Fruit fly (Drosophila melanogaster) whole organism, embryonic: ENCODE measurements around the gene CG43062.

Source experiments
- Antp ChIP-seq: fragments of 200-800 bp; sonication (Bioruptor generic); optimal IDR thresholded peaks from 3 replicates; lab custom pipeline; 2016; ENCODE audit warnings: missing biosample characterization, missing genetic modification characterization
- Blimp-1 ChIP-seq: fragments of 200-800 bp; sonication (Bioruptor generic); optimal IDR thresholded peaks from 3 replicates; lab custom pipeline; 2018; ENCODE audit warnings: missing biosample characterization, missing genetic modification characterization, mild to moderate bottlenecking, moderate library complexity, missing genetic modification reagents
- CG10274 ChIP-seq: fragments of 200-800 bp; sonication (Bioruptor generic); optimal IDR thresholded peaks from 3 replicates; lab custom pipeline; 2017; ENCODE audit warnings: missing biosample characterization, mild to moderate bottlenecking, missing genetic modification characterization
- CG10462 ChIP-seq: fragments of 200-800 bp; sonication (Bioruptor generic); optimal IDR thresholded peaks from 2 replicates; lab custom pipeline; 2016; ENCODE audit warnings: missing biosample characterization, missing genetic modification characterization
- CG11456 ChIP-seq: fragments of 200-800 bp; sonication (Bioruptor generic); IDR thresholded peaks from 3 replicates; pipeline ENCODE4 v1.3.6; 2022; ENCODE audit warnings: missing biosample characterization, missing genetic modification characterization
- CG12104 ChIP-seq: fragments of 200-800 bp; sonication (Bioruptor generic); optimal IDR thresholded peaks from 3 replicates; lab custom pipeline; 2016; ENCODE audit warnings: missing biosample characterization, missing genetic modification characterization
- CG12391 ChIP-seq: fragments of 200-800 bp; sonication (Bioruptor generic); optimal IDR thresholded peaks from 3 replicates; lab custom pipeline; 2018; ENCODE audit warnings: missing biosample characterization, mild to moderate bottlenecking, missing genetic modification characterization, moderate library complexity
- CG12744 ChIP-seq: fragments of 200-800 bp; sonication (Bioruptor generic); optimal IDR thresholded peaks from 2 replicates; lab custom pipeline; 2016; ENCODE audit warnings: missing biosample characterization, missing genetic modification characterization
- CG15011 ChIP-seq: fragments of 200-800 bp; sonication (Bioruptor generic); optimal IDR thresholded peaks from 3 replicates; lab custom pipeline; 2018; ENCODE audit warnings: missing biosample characterization, mild to moderate bottlenecking, missing genetic modification characterization
- CG15514 ChIP-seq: fragments of 200-800 bp; sonication (Bioruptor generic); optimal IDR thresholded peaks from 3 replicates; lab custom pipeline; 2017; ENCODE audit warnings: missing biosample characterization, missing genetic modification characterization, mild to moderate bottlenecking, moderate library complexity, missing genetic modification reagents
- CG3163 ChIP-seq: fragments of 200-800 bp; sonication (Bioruptor generic); optimal IDR thresholded peaks from 3 replicates; lab custom pipeline; 2016; ENCODE audit warnings: missing biosample characterization, missing genetic modification characterization
- CG33557 ChIP-seq: fragments of 200-800 bp; sonication (Bioruptor generic); optimal IDR thresholded peaks from 2 replicates; lab custom pipeline; 2019; ENCODE audit warnings: missing biosample characterization, mild to moderate bottlenecking, missing genetic modification characterization, moderate library complexity
- CG6175 ChIP-seq: fragments of 200-800 bp; sonication (Bioruptor generic); IDR thresholded peaks from 3 replicates; pipeline ENCODE4 v1.3.6; 2022; ENCODE audit warnings: missing biosample characterization, missing genetic modification characterization
- CG6272 ChIP-seq: fragments of 200-800 bp; sonication (Bioruptor generic); IDR thresholded peaks from 2 replicates; pipeline ENCODE4 v1.3.6; 2022; ENCODE audit warnings: missing biosample characterization, missing genetic modification characterization
- CG6683 ChIP-seq: fragments of 200-800 bp; sonication (Bioruptor generic); optimal IDR thresholded peaks from 2 replicates; lab custom pipeline; 2017; ENCODE audit warnings: missing biosample characterization, mild to moderate bottlenecking, missing genetic modification characterization, missing genetic modification reagents
- CrebB ChIP-seq: fragments of 200-800 bp; sonication (Bioruptor generic); optimal IDR thresholded peaks from 3 replicates; lab custom pipeline; 2018; ENCODE audit warnings: missing biosample characterization, mild to moderate bottlenecking, missing genetic modification characterization
- Dek ChIP-seq: fragments of 200-800 bp; sonication (Bioruptor generic); optimal IDR thresholded peaks from 3 replicates; lab custom pipeline; 2019; ENCODE audit warnings: missing biosample characterization, mild to moderate bottlenecking, missing genetic modification characterization, moderate library complexity
- Fer1 ChIP-seq: fragments of 200-800 bp; sonication (Bioruptor generic); optimal IDR thresholded peaks from 2 replicates; lab custom pipeline; 2017; ENCODE audit warnings: missing biosample characterization, mild to moderate bottlenecking, missing genetic modification characterization
- Gsc ChIP-seq: fragments of 200-800 bp; sonication (Bioruptor generic); IDR thresholded peaks from 2 replicates; pipeline ENCODE4 v1.3.6; 2022; ENCODE audit warnings: missing biosample characterization, missing genetic modification characterization
- Hand ChIP-seq: fragments of 200-800 bp; sonication (Bioruptor generic); optimal IDR thresholded peaks from 2 replicates; lab custom pipeline; 2017; ENCODE audit warnings: mild to moderate bottlenecking, missing biosample characterization, missing genetic modification reagents, missing genetic modification characterization
- Hr39 ChIP-seq: fragments of >200 bp; optimal IDR thresholded peaks from 2 replicates; lab custom pipeline; 2017
- Lhr ChIP-seq: fragments of 200-800 bp; sonication (Bioruptor generic); optimal IDR thresholded peaks from 3 replicates; lab custom pipeline; 2017; ENCODE audit warnings: mild to moderate bottlenecking, missing biosample characterization, missing genetic modification reagents, missing genetic modification characterization
- MTF-1 ChIP-seq: fragments of 200-800 bp; sonication (Bioruptor generic); optimal IDR thresholded peaks from 2 replicates; lab custom pipeline; 2018; ENCODE audit warnings: missing biosample characterization, mild to moderate bottlenecking, missing genetic modification characterization, borderline replicate concordance
- PHDP ChIP-seq: fragments of 200-800 bp; sonication (Bioruptor generic); optimal IDR thresholded peaks from 3 replicates; lab custom pipeline; 2018; ENCODE audit warnings: missing biosample characterization, mild to moderate bottlenecking, missing genetic modification characterization, moderate library complexity
- Sox100B ChIP-seq: fragments of 200-800 bp; sonication (Bioruptor generic); optimal IDR thresholded peaks from 3 replicates; lab custom pipeline; 2018; ENCODE audit warnings: missing biosample characterization, mild to moderate bottlenecking, missing genetic modification characterization
- Sry-β ChIP-seq: fragments of 200-800 bp; sonication (Bioruptor generic); optimal IDR thresholded peaks from 2 replicates; lab custom pipeline; 2018; ENCODE audit warnings: missing biosample characterization, mild to moderate bottlenecking, missing genetic modification characterization, moderate library complexity
- Stat92E ChIP-seq, 3 experiments: fragments of >200 bp in 2 of 3; fragments of 200-800 bp in 1 of 3; sonication (Bioruptor generic) in 1 of 3; optimal IDR thresholded peaks; 2 replicates each; lab custom pipeline; 2017 to 2019; ENCODE audit warnings: missing biosample characterization in 3 of 3, missing genetic modification characterization in 3 of 3, mild to moderate bottlenecking in 1 of 3, moderate library complexity in 1 of 3
- amos ChIP-seq: fragments of 200-800 bp; sonication (Bioruptor generic); IDR thresholded peaks from 2 replicates; pipeline ENCODE4 v1.3.6; 2022; ENCODE audit warnings: missing biosample characterization, missing genetic modification characterization; ENCODE audit not compliant: partially characterized antibody
- cad ChIP-seq: fragments of >200 bp; optimal IDR thresholded peaks from 2 replicates; lab custom pipeline; 2017; ENCODE audit warnings: missing biosample characterization, missing genetic modification characterization
- corto ChIP-seq: fragments of 200-800 bp; sonication (Bioruptor generic); optimal IDR thresholded peaks from 2 replicates; lab custom pipeline; 2016; ENCODE audit warnings: missing biosample characterization, mild to moderate bottlenecking, missing genetic modification characterization, moderate library complexity
- crp ChIP-seq, 2 experiments: fragments of 200-800 bp; sonication (Bioruptor generic); optimal IDR thresholded peaks; 2 replicates in 1 of 2; 3 replicates in 1 of 2; lab custom pipeline; 2017; ENCODE audit warnings: missing biosample characterization in 2 of 2, missing genetic modification characterization in 2 of 2, mild to moderate bottlenecking in 1 of 2, moderate library complexity in 1 of 2
- da ChIP-seq: fragments of 200-800 bp; sonication (Bioruptor generic); optimal IDR thresholded peaks from 2 replicates; lab custom pipeline; 2016; ENCODE audit warnings: missing biosample characterization, missing genetic modification characterization
- danr ChIP-seq: fragments of 200-800 bp; sonication (Bioruptor generic); IDR thresholded peaks from 2 replicates; pipeline ENCODE4 v1.3.6; 2022; ENCODE audit warnings: missing biosample characterization, missing genetic modification characterization
- dimm ChIP-seq: fragments of 200-800 bp; sonication (Bioruptor generic); IDR thresholded peaks from 2 replicates; pipeline ENCODE4 v1.3.6; 2022; ENCODE audit warnings: missing biosample characterization, missing genetic modification characterization
- gcm ChIP-seq: fragments of 200-800 bp; sonication (Bioruptor generic); optimal IDR thresholded peaks from 2 replicates; lab custom pipeline; 2019; ENCODE audit warnings: missing biosample characterization, mild to moderate bottlenecking, missing genetic modification characterization, moderate library complexity
- gcm2 ChIP-seq: fragments of 200-800 bp; sonication (Bioruptor generic); optimal IDR thresholded peaks from 2 replicates; lab custom pipeline; 2016; ENCODE audit warnings: missing biosample characterization, missing genetic modification characterization
- gro ChIP-seq: fragments of 200-800 bp; sonication (Bioruptor generic); optimal IDR thresholded peaks from 2 replicates; lab custom pipeline; 2016; ENCODE audit warnings: missing biosample characterization, missing genetic modification characterization
- ham ChIP-seq: fragments of 200-800 bp; sonication (Bioruptor generic); IDR thresholded peaks from 2 replicates; pipeline ENCODE4 v1.3.6; 2022; ENCODE audit warnings: missing biosample characterization, missing genetic modification characterization
- mirr ChIP-seq: fragments of 200-800 bp; sonication (Bioruptor generic); optimal IDR thresholded peaks from 3 replicates; lab custom pipeline; 2018; ENCODE audit warnings: missing biosample characterization, mild to moderate bottlenecking, missing genetic modification characterization
- nom ChIP-seq: fragments of 200-800 bp; sonication (Bioruptor generic); optimal IDR thresholded peaks from 2 replicates; lab custom pipeline; 2017; ENCODE audit warnings: missing biosample characterization, missing genetic modification characterization, mild to moderate bottlenecking, moderate library complexity, missing genetic modification reagents
- oc ChIP-seq: fragments of 200-800 bp; sonication (Bioruptor generic); optimal IDR thresholded peaks from 2 replicates; lab custom pipeline; 2018; ENCODE audit warnings: missing biosample characterization, mild to moderate bottlenecking, missing genetic modification characterization, moderate library complexity
- odd ChIP-seq: fragments of 200-800 bp; sonication (Bioruptor generic); optimal IDR thresholded peaks from 2 replicates; lab custom pipeline; 2017; ENCODE audit warnings: missing biosample characterization, mild to moderate bottlenecking, missing genetic modification characterization
- onecut ChIP-seq: fragments of 200-800 bp; sonication (Bioruptor generic); IDR thresholded peaks from 2 replicates; pipeline ENCODE4 v1.3.6; 2022; ENCODE audit warnings: missing biosample characterization, missing genetic modification characterization
- org-1 ChIP-seq: fragments of 200-800 bp; sonication (Bioruptor generic); optimal IDR thresholded peaks from 2 replicates; lab custom pipeline; 2017; ENCODE audit warnings: missing biosample characterization, missing genetic modification characterization
- pb ChIP-seq: fragments of 200-800 bp; sonication (Bioruptor generic); optimal IDR thresholded peaks from 3 replicates; lab custom pipeline; 2016; ENCODE audit warnings: missing biosample characterization, missing genetic modification characterization
- pho ChIP-seq: fragments of 200-800 bp; sonication (Bioruptor generic); optimal IDR thresholded peaks from 2 replicates; lab custom pipeline; 2016; ENCODE audit warnings: missing biosample characterization, missing genetic modification characterization
- pnt ChIP-seq: fragments of 200-800 bp; sonication (Bioruptor generic); optimal IDR thresholded peaks from 3 replicates; lab custom pipeline; 2016; ENCODE audit warnings: missing biosample characterization, missing genetic modification characterization
- prd ChIP-seq, 3 experiments: fragments of >200 bp in 2 of 3; fragments of 200-800 bp in 1 of 3; sonication (Bioruptor generic) in 1 of 3; optimal IDR thresholded peaks in 2 of 3; IDR thresholded peaks in 1 of 3; 2 replicates in 2 of 3; 3 replicates in 1 of 3; pipeline versions ENCODE4 v1.3.6 to Lab custom; 2017 to 2022; ENCODE audit warnings: missing biosample characterization in 1 of 3, missing genetic modification characterization in 1 of 3
- zf30C ChIP-seq: fragments of 200-800 bp; sonication (Bioruptor generic); optimal IDR thresholded peaks from 3 replicates; lab custom pipeline; 2018; ENCODE audit warnings: missing biosample characterization, mild to moderate bottlenecking, missing genetic modification characterization

CG43062 gene

dm6 chr3R:11764279-11764880 lies 14.2 kb downstream of the CG43062 start, which contains the start of gene Lk6 (continued):
- TF ChIP-seq Hr39 (lab: Kevin White, UChicago), result no peak
- TF ChIP-seq pho (GFP tag; lab: Kevin White, UChicago), result peak; percentile 60
- peak; percentile 28 for TF ChIP-seq gcm (GFP tag; lab: Kevin White, UChicago)
- peak; percentile 83 for TF ChIP-seq gro (GFP tag; lab: Kevin White, UChicago)
- peak; percentile 52 for TF ChIP-seq CG15011 (GFP tag; lab: Kevin White, UChicago)
- TF ChIP-seq Sox100B (GFP tag; lab: Kevin White, UChicago), result no peak
- TF ChIP-seq Fer1, result peak; percentile 82
- peak; percentile 34 for TF ChIP-seq CG12744 (GFP tag; lab: Kevin White, UChicago)
- peak; percentile 56 for TF ChIP-seq oc (tag; lab: Kevin White, UChicago)
- TF ChIP-seq CG33557, result peak; percentile 28
- no peak; the same call in 1 of the 2 replicates for TF ChIP-seq onecut
- TF ChIP-seq CG6272 (GFP tag; lab: Robert Waterston, UW), result no peak
- TF ChIP-seq PHDP (tag; lab: Kevin White, UChicago), result peak; percentile 70
- TF ChIP-seq gcm2 (GFP tag; lab: Kevin White, UChicago), result no peak
- peak; percentile 7 for TF ChIP-seq pnt
- no peak for TF ChIP-seq prd (optimal IDR thresholded peaks at IDR 0.05; lab: Kevin White, UChicago)
- no peak for TF ChIP-seq prd (GFP tag; IDR thresholded peaks at IDR 0.05; lab: Robert Waterston, UW)
- TF ChIP-seq org-1, result peak; percentile 29
- TF ChIP-seq odd (GFP tag; lab: Kevin White, UChicago), result peak; percentile 72
- TF ChIP-seq corto (GFP tag; lab: Kevin White, UChicago), result peak; percentile 24
- peak; percentile 7 for TF ChIP-seq zf30C
- TF ChIP-seq mirr (GFP tag; lab: Kevin White, UChicago), result peak; percentile 76
- TF ChIP-seq da (GFP tag; lab: Kevin White, UChicago), result peak; percentile 5
- TF ChIP-seq CG12391 (tag; lab: Kevin White, UChicago), result peak; percentile 66
- TF ChIP-seq ham (GFP tag; lab: Robert Waterston, UW), result no peak
- TF ChIP-seq Gsc (GFP tag; lab: Robert Waterston, UW), result no peak
- TF ChIP-seq CG3163 (GFP tag; lab: Kevin White, UChicago), result peak; percentile 59
- TF ChIP-seq dimm (GFP tag; lab: Robert Waterston, UW), result no peak
- TF ChIP-seq nom (GFP tag; lab: Kevin White, UChicago), result peak; percentile 90
- peak in 1 of 2 experiments; percentile 25 for TF ChIP-seq crp (GFP tag; optimal IDR thresholded peaks at IDR 0.05; lab: Kevin White, UChicago)
- TF ChIP-seq MTF-1, result peak; percentile 45
- no peak for TF ChIP-seq CG6175
- peak; percentile 79 for TF ChIP-seq Dek (tag; lab: Kevin White, UChicago)
- no peak for TF ChIP-seq Sry-β (GFP tag; lab: Kevin White, UChicago)
- TF ChIP-seq danr (GFP tag; lab: Robert Waterston, UW), result no peak
- TF ChIP-seq CG6683 (GFP tag; lab: Kevin White, UChicago), result no peak
- no peak for TF ChIP-seq pb
- no peak for TF ChIP-seq amos
- TF ChIP-seq CG10274, result no peak
- TF ChIP-seq cad (GFP tag; lab: Kevin White, UChicago), result no peak
- TF ChIP-seq CG11456 (GFP tag; lab: Robert Waterston, UW), result no peak
- peak in 1 of 3 experiments; percentile 91 for TF ChIP-seq Stat92E (GFP tag; optimal IDR thresholded peaks at IDR 0.05; lab: Kevin White, UChicago)
- TF ChIP-seq Blimp-1, result peak; percentile 30
- peak; percentile 83 for TF ChIP-seq CrebB (tag; lab: Kevin White, UChicago)
- peak; percentile 70 for TF ChIP-seq Hand
- peak; percentile 14 for TF ChIP-seq Antp
- TF ChIP-seq CG12104 (GFP tag; lab: Kevin White, UChicago), result no peak
- TF ChIP-seq Lhr (GFP tag; lab: Kevin White, UChicago), result peak; percentile 99
- TF ChIP-seq CG10462 (GFP tag; lab: Kevin White, UChicago), result no peak
- peak; percentile 93 for TF ChIP-seq CG15514 (GFP tag; lab: Kevin White, UChicago)
